Worm (Caenorhabditis elegans) whole organism, L3 larva: ENCODE results near the gene F21G4.5.

Experiments used
- ama-1 ChIP-seq: fragments of 150-350 bp; optimal IDR thresholded peaks from 2 replicates; lab custom pipeline; 2018
- fos-1 ChIP-seq: fragments of 150-350 bp; optimal IDR thresholded peaks from 2 replicates; lab custom pipeline; 2014; ENCODE audit warnings: missing biosample characterization, missing genetic modification characterization
- pqm-1 ChIP-seq: fragments of 150-350 bp; optimal IDR thresholded peaks from 2 replicates; lab custom pipeline; 2017; ENCODE audit warnings: missing biosample characterization, missing genetic modification characterization, inconsistent platforms

ce11 chrX:9905840-9906239 is at the start of gene F21G4.5:
- no peak for TF ChIP-seq ama-1 (lab: Kevin White, UChicago)
- TF ChIP-seq fos-1 (tag; lab: Kevin White, UChicago): no peak
- no peak for TF ChIP-seq pqm-1 (tag; lab: Kevin White, UChicago)
